Fruit fly (Drosophila melanogaster) whole organism: Measurements from ENCODE around the gene CG31347.

Source experiments
- CG8478 ChIP-seq: fragments of >200 bp; optimal IDR thresholded peaks from 2 replicates; lab custom pipeline; 2018; ENCODE audit warnings: inconsistent platforms
- Dll ChIP-seq: fragments of >200 bp; optimal IDR thresholded peaks from 2 replicates; lab custom pipeline; 2017
- EcR ChIP-seq, 2 experiments: fragments of >200 bp; optimal IDR thresholded peaks; 2 replicates each; lab custom pipeline; 2017; ENCODE audit warnings: missing biosample characterization in 2 of 2, missing genetic modification characterization in 2 of 2, missing genetic modification reagents in 2 of 2
- pan ChIP-seq: fragments of >200 bp; optimal IDR thresholded peaks from 2 replicates; lab custom pipeline; 2017
- psq ChIP-seq: fragments of >200 bp; optimal IDR thresholded peaks from 2 replicates; lab custom pipeline; 2017
- usp ChIP-seq: fragments of >200 bp; optimal IDR thresholded peaks from 2 replicates; lab custom pipeline; 2017; ENCODE audit warnings: missing biosample characterization, missing genetic modification characterization, mixed read lengths

Gene CG31347

dm6 chr3R:12642051-12642532 is 50.3 kb downstream of the CG31347 start, which contains the start of gene CG6753:
Gene CG6753 (minus strand): TSS chr3R:12642482.
- TF ChIP-seq usp (GFP tag; lab: Kevin White, UChicago) (no peak), CG8478 (no peak), psq (lab: Kevin White, UChicago) (no peak), pan (lab: Kevin White, UChicago) (no peak), Dll (lab: Kevin White, UChicago) (no peak), EcR (GFP tag; optimal IDR thresholded peaks at IDR 0.05; lab: Kevin White, UChicago) (no peak)
